Worm (Caenorhabditis elegans) whole organism, L2 larva: ENCODE data around the gene col-109.

Source experiments
- ama-1 ChIP-seq: fragments of 150-350 bp; optimal IDR thresholded peaks from 2 replicates; lab custom pipeline; 2018; ENCODE audit warnings: inconsistent platforms
- ceh-16 ChIP-seq: fragments of 150-350 bp; optimal IDR thresholded peaks from 2 replicates; lab custom pipeline; 2014; ENCODE audit warnings: missing biosample characterization, missing genetic modification characterization
- egl-27 ChIP-seq: sonication (generic microtip); optimal IDR thresholded peaks from 3 replicates; lab custom pipeline; 2017; ENCODE audit warnings: missing biosample characterization, missing genetic modification reagents, missing genetic modification characterization
- elt-3 ChIP-seq: sonication (generic microtip); optimal IDR thresholded peaks from 2 replicates; lab custom pipeline; 2017; ENCODE audit warnings: missing biosample characterization, missing genetic modification characterization
- nhr-11 ChIP-seq: fragments of 150-350 bp; optimal IDR thresholded peaks from 2 replicates; lab custom pipeline; 2014; ENCODE audit warnings: missing biosample characterization, missing genetic modification characterization
- nhr-12 ChIP-seq: fragments of 150-350 bp; optimal IDR thresholded peaks from 2 replicates; lab custom pipeline; 2014; ENCODE audit warnings: missing biosample characterization, missing genetic modification characterization
- nhr-23 ChIP-seq: fragments of 150-350 bp; optimal IDR thresholded peaks from 2 replicates; lab custom pipeline; 2014; ENCODE audit warnings: missing biosample characterization, missing genetic modification reagents, missing genetic modification characterization
- nhr-237 ChIP-seq: fragments of 150-350 bp; optimal IDR thresholded peaks from 2 replicates; lab custom pipeline; 2014; ENCODE audit warnings: missing biosample characterization, missing genetic modification characterization
- nhr-25 ChIP-seq: fragments of 150-350 bp; sonication (generic microtip); optimal IDR thresholded peaks from 3 replicates; lab custom pipeline; 2014; ENCODE audit warnings: missing biosample characterization, missing genetic modification characterization
- nhr-77 ChIP-seq: fragments of 150-350 bp; optimal IDR thresholded peaks from 2 replicates; lab custom pipeline; 2014; ENCODE audit warnings: missing biosample characterization, missing genetic modification characterization
- snpc-4 ChIP-seq: fragments of 150-350 bp; optimal IDR thresholded peaks from 2 replicates; lab custom pipeline; 2014; ENCODE audit warnings: missing biosample characterization, missing genetic modification characterization
- ztf-11 ChIP-seq: sonication (generic microtip); optimal IDR thresholded peaks from 2 replicates; lab custom pipeline; 2017; ENCODE audit warnings: missing biosample characterization, missing genetic modification characterization

DNA sequence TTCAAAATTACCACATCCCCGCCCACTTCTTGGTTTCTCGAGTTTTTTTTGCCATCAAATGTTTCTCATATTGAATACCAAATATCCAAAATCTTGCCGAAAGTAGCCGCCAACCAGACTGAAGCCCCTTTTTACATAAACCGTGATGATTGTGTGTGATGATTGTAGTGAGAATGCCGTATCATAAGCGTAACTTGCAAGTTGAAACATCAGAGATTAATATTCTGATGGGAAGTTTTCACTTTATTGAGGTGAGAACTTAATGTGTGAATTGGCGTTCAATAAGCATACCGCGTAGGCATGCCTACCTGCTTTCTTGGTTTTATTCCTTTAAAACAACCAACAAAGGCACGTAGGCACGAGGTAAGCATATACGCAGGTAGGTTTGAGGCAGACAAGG is 1.5 kb upstream of the col-109 start, which contains the start of gene Y38C1BA.4:
- TF ChIP-seq snpc-4 (tag; lab: Kevin White, UChicago) (no peak), nhr-77 (tag; lab: Kevin White, UChicago) (no peak), nhr-12 (tag; lab: Kevin White, UChicago) (no peak), egl-27 (tag; lab: Kevin White, UChicago) (no peak), ama-1 (no peak), nhr-25 (tag; lab: Kevin White, UChicago) (no peak), nhr-23 (tag; lab: Kevin White, UChicago) (no peak), nhr-237 (tag; lab: Kevin White, UChicago) (no peak), ztf-11 (tag; lab: Kevin White, UChicago) (no peak), nhr-11 (tag; lab: Kevin White, UChicago) (no peak), elt-3 (tag; lab: Kevin White, UChicago) (no peak), ceh-16 (tag; lab: Kevin White, UChicago) (no peak)
